Worm (Caenorhabditis elegans): Measurements from ENCODE around the gene Y97E10AR.1.

Y97E10AR.1 gene

ce11 chrV:8039606-8040005 lies 38.3 kb downstream of the Y97E10AR.1 start:
- TF ChIP-seq K09A11.1 (tag; optimal IDR thresholded peaks at IDR 0.05; ENCODE audit: insufficient read depth) (no peak), fkh-6 (tag; optimal IDR thresholded peaks at IDR 0.05) (no peak), eyg-1 (tag; optimal IDR thresholded peaks at IDR 0.05) (no peak), ceh-2 (tag; optimal IDR thresholded peaks at IDR 0.05) (no peak), ceh-6 (GFP tag; optimal IDR thresholded peaks at IDR 0.05) (no peak), pha-2 (tag; optimal IDR thresholded peaks at IDR 0.05) (no peak), lin-11 (tag; optimal IDR thresholded peaks at IDR 0.05) (no peak), ref-2 (tag; optimal IDR thresholded peaks at IDR 0.05) (no peak), K02D7.2 (tag; optimal IDR thresholded peaks at IDR 0.05) (no peak), pat-9 (tag; optimal IDR thresholded peaks at IDR 0.05) (no peak), hlh-8 (tag; optimal IDR thresholded peaks at IDR 0.05) (no peak), lim-6 (tag; optimal IDR thresholded peaks at IDR 0.05) (no peak), unc-3 (GFP tag; conservative IDR thresholded peaks at IDR 0.05) (no peak), unc-3 (tag; optimal IDR thresholded peaks at IDR 0.05) (no peak)

- peak; percentile 10 for TF ChIP-seq tbx-2 (tag; optimal IDR thresholded peaks at IDR 0.05)
- peak; percentile 29 for TF ChIP-seq ceh-31 (tag; optimal IDR thresholded peaks at IDR 0.05)
- no peak for TF ChIP-seq ceh-19 (GFP tag; optimal IDR thresholded peaks at IDR 0.05)
- TF ChIP-seq ama-1 (optimal IDR thresholded peaks at IDR 0.05) = peak; percentile 85
These were observed 39.2 kb downstream of the Y97E10AR.1 start for ce11 chrV:8040247-8041084.

ce11 chrV:8041336-8041868 lies 40.1 kb downstream of the Y97E10AR.1 start:
- TF ChIP-seq lim-6 (tag; optimal IDR thresholded peaks at IDR 0.05) (no peak), nfya-1 (tag; optimal IDR thresholded peaks at IDR 0.05) (no peak), rnt-1 (tag; optimal IDR thresholded peaks at IDR 0.05) (no peak), elt-2 (tag; optimal IDR thresholded peaks at IDR 0.05) (no peak), zip-5 (tag; optimal IDR thresholded peaks at IDR 0.05) (no peak), sox-4 (tag; optimal IDR thresholded peaks at IDR 0.05) (no peak), fkh-6 (tag; optimal IDR thresholded peaks at IDR 0.05) (no peak), unc-3 (GFP tag; conservative IDR thresholded peaks at IDR 0.05) (no peak), unc-3 (tag; optimal IDR thresholded peaks at IDR 0.05) (no peak), ceh-9 (tag; optimal IDR thresholded peaks at IDR 0.05) (no peak), C38D4.7 (GFP tag; optimal IDR thresholded peaks at IDR 0.05) (no peak), mec-3 (tag; optimal IDR thresholded peaks at IDR 0.05; ENCODE audit: borderline replicate concordance) (no peak), odd-2 (tag; optimal IDR thresholded peaks at IDR 0.05) (no peak), pros-1 (tag; optimal IDR thresholded peaks at IDR 0.05) (no peak), tbx-2 (tag; optimal IDR thresholded peaks at IDR 0.05) (no peak), pat-9 (tag; optimal IDR thresholded peaks at IDR 0.05) (no peak), lin-11 (tag; optimal IDR thresholded peaks at IDR 0.05) (no peak), unc-86 (tag; optimal IDR thresholded peaks at IDR 0.05) (no peak), K02D7.2 (tag; optimal IDR thresholded peaks at IDR 0.05) (no peak), ama-1 (optimal IDR thresholded peaks at IDR 0.05) (no peak)

- TF ChIP-seq sdc-2 (tag; optimal IDR thresholded peaks at IDR 0.05) (no peak), pat-9 (tag; optimal IDR thresholded peaks at IDR 0.05) (no peak), K09A11.1 (tag; optimal IDR thresholded peaks at IDR 0.05; ENCODE audit: insufficient read depth) (no peak), pqm-1 (tag; optimal IDR thresholded peaks at IDR 0.05) (no peak), ahr-1 (tag; optimal IDR thresholded peaks at IDR 0.05) (no peak), dve-1 (tag; optimal IDR thresholded peaks at IDR 0.05) (no peak), F13H6.1 (tag; optimal IDR thresholded peaks at IDR 0.05) (no peak), odd-2 (tag; optimal IDR thresholded peaks at IDR 0.05) (no peak), nfya-1 (tag; optimal IDR thresholded peaks at IDR 0.05) (no peak)
These were observed 42.4 kb downstream of the Y97E10AR.1 start for ce11 chrV:8043664-8044063.
